Fruit fly (Drosophila melanogaster) whole organism, adult: ENCODE results near the gene CG6972.

ENCODE experiments used
- CG11617 ChIP-seq: fragments of 200-800 bp; sonication (Bioruptor generic); optimal IDR thresholded peaks from 2 replicates; lab custom pipeline; 2017; ENCODE audit warnings: mild to moderate bottlenecking, missing biosample characterization, missing genetic modification reagents, missing genetic modification characterization
- CG12768 ChIP-seq: fragments of 200-800 bp; sonication (Bioruptor generic); optimal IDR thresholded peaks from 2 replicates; lab custom pipeline; 2017; ENCODE audit warnings: missing biosample characterization, missing genetic modification characterization, mild to moderate bottlenecking, moderate library complexity, missing genetic modification reagents
- CG14711 ChIP-seq: fragments of 200-800 bp; sonication (Bioruptor generic); optimal IDR thresholded peaks from 2 replicates; lab custom pipeline; 2018; ENCODE audit warnings: missing biosample characterization, mild to moderate bottlenecking, missing genetic modification characterization, moderate library complexity
- CG1620 ChIP-seq: fragments of 200-800 bp; sonication (Bioruptor generic); optimal IDR thresholded peaks from 2 replicates; lab custom pipeline; 2016; ENCODE audit warnings: missing biosample characterization, missing genetic modification characterization
- CG33017 ChIP-seq: fragments of 200-800 bp; sonication (Bioruptor generic); optimal IDR thresholded peaks from 2 replicates; lab custom pipeline; 2018; ENCODE audit warnings: missing biosample characterization, mild to moderate bottlenecking, missing genetic modification characterization, moderate library complexity
- CG7045 ChIP-seq: fragments of 200-800 bp; sonication (Bioruptor generic); optimal IDR thresholded peaks from 2 replicates; lab custom pipeline; 2017; ENCODE audit warnings: missing biosample characterization, mild to moderate bottlenecking, missing genetic modification characterization
- CG7101 ChIP-seq: fragments of 200-800 bp; sonication (Bioruptor generic); optimal IDR thresholded peaks from 2 replicates; lab custom pipeline; 2018; ENCODE audit warnings: missing biosample characterization, mild to moderate bottlenecking, missing genetic modification characterization, moderate library complexity
- Clk ChIP-seq: fragments of 200-800 bp; sonication (Bioruptor generic); optimal IDR thresholded peaks from 2 replicates; lab custom pipeline; 2017; ENCODE audit warnings: missing biosample characterization, missing genetic modification characterization
- Crg-1 ChIP-seq: fragments of 200-800 bp; sonication (Bioruptor generic); optimal IDR thresholded peaks from 2 replicates; lab custom pipeline; 2016; ENCODE audit warnings: missing biosample characterization, missing genetic modification characterization
- Hr96 ChIP-seq: fragments of 200-800 bp; sonication (Bioruptor generic); optimal IDR thresholded peaks from 2 replicates; lab custom pipeline; 2016; ENCODE audit warnings: missing biosample characterization, missing genetic modification characterization
- Mnt ChIP-seq: fragments of 200-800 bp; sonication (Bioruptor generic); optimal IDR thresholded peaks from 2 replicates; lab custom pipeline; 2016; ENCODE audit warnings: missing biosample characterization, mild to moderate bottlenecking, missing genetic modification characterization
- bab1 ChIP-seq: fragments of 200-800 bp; sonication (Bioruptor generic); optimal IDR thresholded peaks from 3 replicates; lab custom pipeline; 2019; ENCODE audit warnings: missing biosample characterization, mild to moderate bottlenecking, missing genetic modification characterization, moderate library complexity
- cic ChIP-seq: fragments of 200-800 bp; sonication (Bioruptor generic); optimal IDR thresholded peaks from 2 replicates; lab custom pipeline; 2017; ENCODE audit warnings: missing biosample characterization, mild to moderate bottlenecking, missing genetic modification characterization, moderate library complexity
- cnc ChIP-seq, 2 experiments: fragments of >200 bp; optimal IDR thresholded peaks; 2 replicates each; lab custom pipeline; 2017
- kay ChIP-seq: fragments of 200-800 bp; sonication (Bioruptor generic); peaks from one replicate; lab custom pipeline; 2016; ENCODE audit warnings: missing biosample characterization, missing genetic modification characterization, borderline replicate concordance
- ovo ChIP-seq: fragments of 200-800 bp; sonication (Bioruptor generic); optimal IDR thresholded peaks from 2 replicates; lab custom pipeline; 2016; ENCODE audit warnings: missing biosample characterization, missing genetic modification characterization
- pad ChIP-seq: fragments of 200-800 bp; sonication (Bioruptor generic); optimal IDR thresholded peaks from 3 replicates; lab custom pipeline; 2017; ENCODE audit warnings: missing biosample characterization, missing genetic modification characterization, mild to moderate bottlenecking, moderate library complexity, missing genetic modification reagents
- tj ChIP-seq: fragments of 200-800 bp; sonication (Bioruptor generic); optimal IDR thresholded peaks from 3 replicates; lab custom pipeline; 2017; ENCODE audit warnings: missing biosample characterization, mild to moderate bottlenecking, missing genetic modification characterization, moderate library complexity
- toe ChIP-seq: fragments of 200-800 bp; sonication (Bioruptor generic); optimal IDR thresholded peaks from 2 replicates; lab custom pipeline; 2016; ENCODE audit warnings: missing biosample characterization, missing genetic modification characterization

CG6972 gene

DNA sequence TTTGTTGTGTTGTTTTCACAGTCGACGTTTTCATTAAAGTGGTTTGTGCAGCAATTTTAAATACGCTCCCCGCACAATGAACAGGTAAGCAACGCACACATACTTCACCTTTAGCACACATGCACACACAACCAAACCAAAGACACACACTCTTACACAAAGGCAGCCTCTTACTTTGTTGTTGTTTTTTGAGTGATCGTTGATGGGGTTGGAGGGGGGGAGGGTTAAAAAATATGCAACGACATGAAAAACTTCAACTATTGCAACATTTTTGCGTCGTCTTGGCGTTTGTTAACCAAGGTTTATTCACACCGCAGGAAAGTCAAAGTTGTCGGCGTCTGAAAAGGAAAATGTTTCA lies 33.9 kb upstream of the CG6972 start:
- TF ChIP-seq pad (GFP tag; lab: Kevin White, UChicago): no peak
- peak; percentile 95 for TF ChIP-seq tj (GFP tag; lab: Kevin White, UChicago)
- no peak for TF ChIP-seq CG7101
- TF ChIP-seq Clk (GFP tag; lab: Kevin White, UChicago): no peak
- no peak for TF ChIP-seq cnc (optimal IDR thresholded peaks at IDR 0.05; lab: Kevin White, UChicago)
- TF ChIP-seq CG12768: no peak

DNA sequence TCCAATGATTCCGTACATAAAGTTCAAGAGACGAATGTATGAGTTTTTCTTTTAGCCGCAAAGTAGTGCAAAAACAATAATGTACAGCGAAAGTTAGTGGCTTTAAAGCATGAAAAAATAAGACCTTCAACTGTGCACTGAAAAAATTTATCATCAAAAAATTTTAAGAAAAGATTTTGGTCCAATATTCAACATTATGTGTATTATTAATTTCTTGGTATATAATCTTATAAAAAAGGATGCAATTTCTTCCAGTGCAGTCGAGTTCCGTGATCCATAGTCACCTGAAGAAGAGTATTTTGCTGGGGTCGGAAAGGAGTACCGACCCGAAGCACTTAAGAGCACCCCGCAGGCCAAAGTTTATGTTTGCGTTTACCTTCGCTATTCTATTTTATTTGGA lies 33.2 kb upstream of the CG6972 start:
- TF ChIP-seq CG7045 (no peak), CG14711 (tag; lab: Kevin White, UChicago) (no peak), kay (GFP tag; lab: Kevin White, UChicago) (no peak)

DNA sequence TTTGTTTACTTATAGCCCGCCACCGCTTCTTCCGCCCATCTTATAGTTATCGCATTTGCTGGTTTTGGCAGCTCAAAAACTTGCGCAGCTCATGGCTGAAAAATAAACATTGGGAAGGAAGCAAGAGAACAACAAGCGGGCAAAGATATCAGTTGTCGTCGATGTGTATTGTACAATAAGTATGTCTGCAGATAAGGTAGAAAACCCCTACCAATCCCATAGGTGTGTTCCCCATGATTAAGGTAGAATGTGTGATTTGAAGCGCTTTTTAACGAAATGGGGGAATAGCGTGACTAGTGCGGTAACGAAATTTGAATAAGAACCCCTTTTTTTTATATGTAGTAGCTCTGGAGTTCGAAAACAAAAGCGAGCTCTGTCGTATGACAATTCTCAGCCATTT lies 32.7 kb upstream of the CG6972 start:
- TF ChIP-seq CG12768 (peak; percentile 21), cic (GFP tag; lab: Kevin White, UChicago) (peak; percentile 13), pad (GFP tag; lab: Kevin White, UChicago) (no peak)

DNA sequence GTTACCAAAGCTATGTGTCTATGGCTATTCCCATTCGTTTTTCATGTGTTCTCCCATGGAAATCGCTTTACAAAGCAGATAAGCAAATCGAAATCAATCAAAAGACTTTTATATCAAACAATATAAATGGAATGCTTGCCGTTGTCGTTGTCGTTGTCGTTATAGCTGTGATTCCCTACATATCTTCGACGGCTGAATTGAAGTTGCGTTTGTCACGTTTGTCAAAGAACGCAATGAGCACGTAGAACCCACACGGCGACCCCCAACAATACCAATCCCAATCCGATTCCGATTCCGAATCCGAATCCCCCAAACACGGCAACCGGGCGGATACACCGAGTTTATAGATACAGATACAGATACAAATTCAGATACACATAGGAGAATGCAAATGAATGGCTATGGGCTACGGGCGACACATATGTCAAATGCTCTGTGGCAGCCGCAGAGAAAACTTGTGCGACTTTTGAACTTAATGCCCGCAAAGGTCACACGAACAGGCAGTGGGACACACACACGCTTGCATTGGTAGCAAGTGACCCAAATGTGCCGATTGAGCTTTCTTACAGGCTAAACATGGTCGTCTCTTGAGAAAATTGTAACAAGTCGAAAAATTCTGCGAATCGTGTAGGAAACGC lies 31.9 kb upstream of the CG6972 start:
- TF ChIP-seq Clk (GFP tag; lab: Kevin White, UChicago): no peak
- TF ChIP-seq bab1: no peak
- TF ChIP-seq kay (GFP tag; lab: Kevin White, UChicago): no peak
- TF ChIP-seq CG33017 (tag; lab: Kevin White, UChicago): no peak
- no peak for TF ChIP-seq CG1620 (GFP tag; lab: Kevin White, UChicago)
- no peak for TF ChIP-seq Hr96 (GFP tag; lab: Kevin White, UChicago)
- no peak for TF ChIP-seq pad (GFP tag; lab: Kevin White, UChicago)
- no peak for TF ChIP-seq cnc (optimal IDR thresholded peaks at IDR 0.05; lab: Kevin White, UChicago)
- no peak for TF ChIP-seq Mnt (GFP tag; lab: Kevin White, UChicago)
- TF ChIP-seq toe (GFP tag; lab: Kevin White, UChicago): no peak
- no peak for TF ChIP-seq cic (GFP tag; lab: Kevin White, UChicago)
- no peak for TF ChIP-seq Crg-1 (GFP tag; lab: Kevin White, UChicago)
- no peak for TF ChIP-seq CG7045
- no peak for TF ChIP-seq CG14711 (tag; lab: Kevin White, UChicago)

DNA sequence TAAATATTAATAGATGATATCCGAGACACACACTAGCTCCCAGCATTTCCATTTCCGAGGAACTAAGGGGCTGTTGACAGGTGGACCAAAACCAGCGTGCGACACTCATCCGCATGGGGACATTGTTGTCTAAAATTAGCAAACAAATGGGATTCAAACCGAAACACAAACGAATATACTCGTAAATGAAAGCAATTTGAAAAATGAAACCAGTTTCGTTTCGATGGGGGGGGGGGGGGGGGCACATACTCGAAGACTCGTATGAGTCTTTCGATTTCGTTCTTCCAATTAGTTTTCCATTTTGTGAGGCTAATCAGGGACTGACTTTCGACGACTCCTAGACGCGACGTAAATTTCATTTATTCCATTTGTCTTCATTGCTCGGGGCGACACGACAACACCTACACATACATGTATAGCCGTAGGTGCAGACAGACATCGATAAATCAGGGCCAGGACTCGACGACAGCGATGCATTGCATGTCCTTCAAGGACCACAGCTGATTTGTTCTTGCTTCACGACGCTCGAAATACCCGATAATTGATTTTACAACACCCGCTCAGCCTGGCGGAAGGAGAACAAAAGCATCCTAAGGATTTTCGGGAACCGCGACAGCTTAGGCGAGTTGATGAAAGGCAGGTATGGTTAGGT lies 29.0 kb upstream of the CG6972 start:
- no peak for TF ChIP-seq bab1
- no peak for TF ChIP-seq CG7101

DNA sequence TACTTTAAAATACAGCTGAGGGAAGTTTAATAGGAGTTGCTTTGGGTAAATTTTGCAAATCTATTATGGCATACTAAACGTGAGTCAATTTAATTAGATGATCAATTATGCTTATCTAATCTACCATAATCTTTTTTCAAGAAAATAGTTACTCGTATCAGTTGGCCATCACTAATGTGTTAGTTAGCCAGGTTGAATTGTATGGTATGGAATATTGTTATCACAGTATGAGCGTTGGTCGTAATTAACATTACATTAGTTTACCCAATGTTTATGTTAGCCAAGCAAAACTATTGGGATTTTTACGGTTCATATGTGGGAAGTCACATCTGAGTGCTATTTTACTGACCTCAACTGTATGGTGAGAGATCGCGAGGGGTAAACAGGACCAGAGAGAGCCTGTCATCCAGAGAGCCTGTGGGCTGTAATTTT lies 28.3 kb upstream of the CG6972 start:
- no peak for TF ChIP-seq CG1620 (GFP tag; lab: Kevin White, UChicago)
- TF ChIP-seq cic (GFP tag; lab: Kevin White, UChicago): no peak
- TF ChIP-seq Mnt (GFP tag; lab: Kevin White, UChicago): no peak
- TF ChIP-seq pad (GFP tag; lab: Kevin White, UChicago): no peak
- TF ChIP-seq CG11617: no peak
- TF ChIP-seq CG7045: no peak
- no peak for TF ChIP-seq CG33017 (tag; lab: Kevin White, UChicago)

DNA sequence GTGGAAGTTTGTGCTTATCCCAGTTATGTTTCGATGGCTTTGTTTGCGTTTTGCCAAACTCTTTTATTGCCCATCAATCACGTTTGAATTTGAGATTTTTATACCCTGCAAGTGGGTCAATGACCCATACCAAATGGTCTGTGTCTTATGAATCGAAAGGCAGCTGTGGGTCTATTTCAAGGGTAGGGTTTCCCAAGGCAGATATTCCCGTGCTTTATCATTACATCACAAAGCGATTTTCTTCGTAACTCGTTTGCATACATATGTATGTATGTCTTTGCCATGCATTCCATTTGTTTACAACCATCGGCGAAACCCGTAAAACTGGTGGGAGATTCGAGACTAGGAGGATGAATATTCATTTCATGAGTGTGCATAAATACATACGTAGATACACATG lies 26.4 kb upstream of the CG6972 start:
- TF ChIP-seq pad (GFP tag; lab: Kevin White, UChicago) (no peak), cnc (optimal IDR thresholded peaks at IDR 0.05; lab: Kevin White, UChicago) (no peak), Clk (GFP tag; lab: Kevin White, UChicago) (no peak), CG12768 (no peak), Mnt (GFP tag; lab: Kevin White, UChicago) (no peak), Crg-1 (GFP tag; lab: Kevin White, UChicago) (no peak), CG14711 (tag; lab: Kevin White, UChicago) (no peak), CG1620 (GFP tag; lab: Kevin White, UChicago) (no peak), CG7045 (no peak), CG11617 (no peak), CG7101 (no peak), Hr96 (GFP tag; lab: Kevin White, UChicago) (no peak), cic (GFP tag; lab: Kevin White, UChicago) (no peak), kay (GFP tag; lab: Kevin White, UChicago) (no peak), ovo (GFP tag; lab: Kevin White, UChicago) (no peak)
